Worm (Caenorhabditis elegans): ENCODE measurements around the gene Y19D2B.2.

DNA sequence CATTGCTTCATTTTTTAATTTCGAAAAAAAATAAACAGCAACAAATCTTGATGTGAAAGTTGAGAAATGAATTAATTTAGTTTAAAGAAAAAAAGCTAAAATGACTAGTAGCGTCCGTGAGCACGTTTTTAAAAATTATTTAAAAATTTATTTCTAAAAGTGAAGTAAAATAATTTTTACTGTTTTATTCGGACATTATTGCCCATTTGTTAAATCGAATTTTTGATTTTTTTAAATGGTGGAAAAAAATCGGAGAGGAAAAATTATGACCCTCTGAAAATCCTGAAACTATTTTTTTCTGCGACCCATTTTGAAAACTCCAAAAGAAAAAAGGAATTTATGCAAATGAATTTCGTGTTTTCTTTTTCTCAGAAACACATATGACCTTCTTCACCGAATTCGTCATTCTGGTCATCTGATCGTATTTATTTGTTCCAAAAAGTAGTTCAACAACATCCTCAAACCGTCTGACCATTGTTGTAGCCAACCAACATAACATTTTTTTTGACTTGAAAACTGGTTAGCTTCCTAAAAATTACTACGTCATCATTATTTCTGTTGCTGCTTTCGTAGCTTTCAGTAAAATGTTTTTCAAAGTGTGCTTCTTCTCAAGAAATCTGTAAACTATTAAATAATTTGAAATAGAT is 38.1 kb upstream of the Y19D2B.2 start, which contains the start of gene F44F4.3:
- no peak for TF ChIP-seq ama-1 (optimal IDR thresholded peaks at IDR 0.05)
- TF ChIP-seq aly-1 (tag; optimal IDR thresholded peaks at IDR 0.05) = no peak
- no peak for TF ChIP-seq hmg-4 (GFP tag; optimal IDR thresholded peaks at IDR 0.05)
- TF ChIP-seq tbx-11 (GFP tag; IDR thresholded peaks at IDR 0.05) = no peak
- no peak for TF ChIP-seq hmbx-1 (tag; optimal IDR thresholded peaks at IDR 0.05)
- TF ChIP-seq flt-1 (GFP tag; IDR thresholded peaks at IDR 0.05) = no peak
- no peak for TF ChIP-seq B0310.2 (tag; optimal IDR thresholded peaks at IDR 0.05)
- TF ChIP-seq sea-1 (GFP tag; conservative IDR thresholded peaks at IDR 0.05) = no peak
